Worm (Caenorhabditis elegans) whole organism, early embryonic: ENCODE measurements around the gene garr-1.

ENCODE experiments used
- ama-1 ChIP-seq: fragments of 150-350 bp; optimal IDR thresholded peaks from 2 replicates; lab custom pipeline; 2014
- ceh-13 ChIP-seq: fragments of 200-800 bp; sonication (Bioruptor generic); optimal IDR thresholded peaks from 2 replicates; lab custom pipeline; 2018; ENCODE audit warnings: mild to moderate bottlenecking, missing genetic modification characterization, missing compliant biosample characterization
- ceh-36 ChIP-seq: sonication (generic microtip); optimal IDR thresholded peaks from 2 replicates; lab custom pipeline; 2016; ENCODE audit warnings: missing genetic modification characterization, inconsistent platforms, missing compliant biosample characterization
- ets-7 ChIP-seq: sonication (generic microtip); optimal IDR thresholded peaks from 2 replicates; lab custom pipeline; 2016; ENCODE audit warnings: missing genotype, missing genetic modification characterization, missing compliant biosample characterization
- pes-1 ChIP-seq: fragments of 200-800 bp; sonication (Bioruptor generic); IDR thresholded peaks from 2 replicates; pipeline ENCODE4 v1.3.6; 2022; ENCODE audit warnings: missing genetic modification reagents, missing genetic modification characterization, missing compliant biosample characterization
- scrt-1 ChIP-seq: fragments of 200-800 bp; sonication (Bioruptor generic); IDR thresholded peaks from 2 replicates; pipeline ENCODE4 v1.3.6; 2022; ENCODE audit warnings: missing genetic modification characterization, missing compliant biosample characterization
- sea-1 ChIP-seq: fragments of 200-800 bp; sonication (Bioruptor generic); conservative IDR thresholded peaks from 2 replicates; pipeline ENCODE4 v1.3.6; 2022; ENCODE audit warnings: missing genetic modification characterization, missing compliant biosample characterization
- tra-4 ChIP-seq: sonication (generic microtip); optimal IDR thresholded peaks from 2 replicates; lab custom pipeline; 2017; ENCODE audit warnings: missing genetic modification characterization, missing compliant biosample characterization

DNA sequence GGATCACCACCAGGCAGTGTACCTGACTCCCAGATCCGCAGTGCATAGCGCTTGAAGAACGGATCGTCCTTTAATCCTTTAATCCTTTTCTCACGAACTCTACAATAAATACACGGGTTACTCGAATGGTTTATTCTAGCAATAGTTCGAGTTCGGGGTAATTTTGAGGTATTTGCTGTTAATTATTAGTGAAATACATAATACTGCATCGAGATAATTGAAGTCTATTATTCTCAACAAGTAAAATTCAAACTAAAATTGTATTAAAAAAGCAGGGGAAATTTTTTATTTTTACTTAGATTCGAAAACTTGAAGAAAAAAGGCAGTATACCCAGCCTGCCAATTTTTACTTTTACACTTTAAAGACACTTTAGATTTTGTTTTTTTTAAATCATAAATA is 16.0 kb upstream of the garr-1 start, which contains the start of gene kgb-1:
- no peak for TF ChIP-seq ama-1 (lab: Kevin White, UChicago)
- TF ChIP-seq tra-4 (tag; lab: Kevin White, UChicago) = no peak
- TF ChIP-seq ceh-13 (GFP tag; lab: Kevin White, UChicago) = no peak
- no peak for TF ChIP-seq sea-1 (GFP tag; lab: Robert Waterston, UW)
- TF ChIP-seq pes-1 = no peak
- TF ChIP-seq ceh-36 (tag; lab: Kevin White, UChicago) = peak; percentile 66
- no peak for TF ChIP-seq ets-7
- no peak for TF ChIP-seq scrt-1 (GFP tag; lab: Robert Waterston, UW)
